Fruit fly (Drosophila melanogaster) whole organism, pupa: Measurements from ENCODE around the gene Prat.

ENCODE experiments used
- CG34367 ChIP-seq: fragments of 200-800 bp; sonication (Bioruptor generic); optimal IDR thresholded peaks from 2 replicates; lab custom pipeline; 2018; ENCODE audit warnings: missing biosample characterization, mild to moderate bottlenecking, missing genetic modification characterization
- CG8159 ChIP-seq: fragments of 200-800 bp; sonication (Bioruptor generic); optimal IDR thresholded peaks from 3 replicates; lab custom pipeline; 2018; ENCODE audit warnings: missing biosample characterization, mild to moderate bottlenecking, missing genetic modification characterization, moderate library complexity

dm6 chr3R:7961348-7961747, 49.8 kb upstream of the Prat start:
- TF ChIP-seq CG34367 (tag; lab: Kevin White, UChicago) (no peak), CG8159 (no peak)
